Fruit fly (Drosophila melanogaster) whole organism, wandering third instar larva: ENCODE data around the gene Spn.

Experiments
- Dif ChIP-seq: fragments of 200-275, 200-300 bp; sonication (Bioruptor generic); optimal IDR thresholded peaks from 2 replicates; lab custom pipeline; 2018; ENCODE audit warnings: missing biosample characterization, missing genetic modification characterization; ENCODE audit not compliant: partially characterized antibody
- Myc ChIP-seq: fragments of >200 bp; optimal IDR thresholded peaks from 2 replicates; lab custom pipeline; 2017
- brk ChIP-seq: fragments of 200-800 bp; sonication (Bioruptor generic); optimal IDR thresholded peaks from 2 replicates; lab custom pipeline; 2016; ENCODE audit warnings: missing biosample characterization, mild to moderate bottlenecking, missing genetic modification characterization
- lola ChIP-seq: fragments of >200 bp; optimal IDR thresholded peaks from 2 replicates; lab custom pipeline; 2017; ENCODE audit warnings: missing biosample characterization, missing genetic modification characterization
- pan ChIP-seq: fragments of >200 bp; optimal IDR thresholded peaks from 2 replicates; lab custom pipeline; 2017
- psq ChIP-seq: fragments of 200-800 bp; sonication (Bioruptor generic); optimal IDR thresholded peaks from 3 replicates; lab custom pipeline; 2017; ENCODE audit warnings: missing biosample characterization, mild to moderate bottlenecking, missing genetic modification characterization, moderate library complexity
- sv ChIP-seq: fragments of 200-800 bp; sonication (Bioruptor generic); optimal IDR thresholded peaks from 3 replicates; lab custom pipeline; 2016; ENCODE audit warnings: missing biosample characterization, missing genetic modification characterization

DNA sequence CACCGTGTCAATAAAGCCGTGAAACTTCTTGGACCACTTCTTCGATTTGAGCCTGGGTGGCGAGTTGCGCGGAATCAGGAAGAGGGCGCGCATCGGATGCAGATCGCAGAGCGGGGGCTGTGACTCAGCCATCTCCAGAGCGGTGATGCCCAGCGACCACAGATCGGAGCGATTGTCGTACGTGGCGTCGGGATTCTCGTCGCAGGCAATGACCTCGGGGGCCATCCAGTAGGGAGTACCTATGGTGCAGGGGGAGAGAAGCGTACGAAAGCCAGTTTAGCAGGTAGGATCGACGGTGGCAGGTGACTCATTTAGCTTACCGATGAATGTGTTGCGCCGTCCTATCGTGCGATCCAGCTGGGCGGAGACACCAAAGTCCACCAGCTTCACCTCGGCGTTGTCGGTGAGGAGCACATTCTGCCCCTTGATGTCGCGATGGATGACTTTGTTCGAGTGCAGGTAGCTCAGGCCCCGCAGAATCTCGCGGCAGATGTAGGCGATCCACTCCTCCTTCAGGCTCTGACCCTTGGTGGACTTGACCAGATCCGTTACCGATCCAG lies 13.0 kb upstream of the Spn start:
- no peak for TF ChIP-seq sv (GFP tag; lab: Kevin White, UChicago)
- TF ChIP-seq psq (GFP tag; lab: Kevin White, UChicago) = no peak
- no peak for TF ChIP-seq Dif (GFP tag; lab: Kevin White, UChicago)
- TF ChIP-seq pan = no peak
- TF ChIP-seq lola (GFP tag; lab: Kevin White, UChicago) = no peak
- no peak for TF ChIP-seq brk (GFP tag; lab: Kevin White, UChicago)
- TF ChIP-seq Myc (lab: Kevin White, UChicago) = no peak
